Fruit fly (Drosophila melanogaster): ENCODE data around the gene GstT3.
"Not testable (repeated sequence)": the region's sequence is repeated elsewhere in the genome, so short reads cannot be mapped to it uniquely, and the experiment has no call there.

The GstT3 gene

DNA sequence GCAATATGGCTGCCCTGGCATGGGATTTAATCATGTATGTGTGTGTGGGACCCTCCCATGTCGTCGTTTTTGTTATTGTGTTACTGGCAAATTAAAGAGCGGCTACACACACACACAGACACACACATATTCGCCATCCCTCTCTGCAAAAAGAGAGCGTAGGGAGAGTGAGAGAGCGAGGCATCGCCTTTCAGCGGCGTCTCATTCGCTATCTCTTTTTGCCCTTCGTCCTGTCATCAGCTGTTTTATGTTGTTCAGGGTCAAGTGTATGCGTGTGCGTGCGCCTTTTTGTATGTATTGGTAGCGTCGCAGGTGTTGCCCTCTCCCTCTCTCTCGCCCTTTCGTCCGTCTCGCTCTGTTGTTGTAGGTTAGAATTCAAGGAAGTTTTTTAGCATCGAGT lies 30.4 kb upstream of the GstT3 start (continued):
- TF ChIP-seq Lpt (GFP tag; optimal IDR thresholded peaks at IDR 0.05) (no peak), esg (GFP tag; conservative IDR thresholded peaks at IDR 0.05) (no peak), Nf-YC (tag; optimal IDR thresholded peaks at IDR 0.05) (peak; percentile 29), abd-A (tag; optimal IDR thresholded peaks at IDR 0.05) (peak; percentile 82), CG7556 (GFP tag; optimal IDR thresholded peaks at IDR 0.05) (no peak), CG3847 (GFP tag; IDR thresholded peaks at IDR 0.05) (no peak), cg (GFP tag; optimal IDR thresholded peaks at IDR 0.05) (peak; percentile 63), Med (GFP tag) (peak; percentile 23), Fer2 (tag; optimal IDR thresholded peaks at IDR 0.05) (no peak), Dp (GFP tag; optimal IDR thresholded peaks at IDR 0.05) (no peak), gcm2 (GFP tag; optimal IDR thresholded peaks at IDR 0.05) (no peak), CG17802 (tag; optimal IDR thresholded peaks at IDR 0.05) (no peak), Bdp1 (GFP tag; optimal IDR thresholded peaks at IDR 0.05) (no peak), fru (optimal IDR thresholded peaks at IDR 0.05) (no peak), Adf1 (GFP tag; IDR thresholded peaks at IDR 0.05) (peak; percentile 61)

dm6 chrX:20446071-20446470 lies 21.2 kb upstream of the GstT3 start, which contains the start of gene CG42578:
CG42578 (plus strand) TSS chrX:20446371.
- not testable (repeated sequence) for TF ChIP-seq prd (optimal IDR thresholded peaks at IDR 0.05); prd (GFP tag; IDR thresholded peaks at IDR 0.05); CG10209 (GFP tag; optimal IDR thresholded peaks at IDR 0.05); CG12299 (tag; optimal IDR thresholded peaks at IDR 0.05)

DNA sequence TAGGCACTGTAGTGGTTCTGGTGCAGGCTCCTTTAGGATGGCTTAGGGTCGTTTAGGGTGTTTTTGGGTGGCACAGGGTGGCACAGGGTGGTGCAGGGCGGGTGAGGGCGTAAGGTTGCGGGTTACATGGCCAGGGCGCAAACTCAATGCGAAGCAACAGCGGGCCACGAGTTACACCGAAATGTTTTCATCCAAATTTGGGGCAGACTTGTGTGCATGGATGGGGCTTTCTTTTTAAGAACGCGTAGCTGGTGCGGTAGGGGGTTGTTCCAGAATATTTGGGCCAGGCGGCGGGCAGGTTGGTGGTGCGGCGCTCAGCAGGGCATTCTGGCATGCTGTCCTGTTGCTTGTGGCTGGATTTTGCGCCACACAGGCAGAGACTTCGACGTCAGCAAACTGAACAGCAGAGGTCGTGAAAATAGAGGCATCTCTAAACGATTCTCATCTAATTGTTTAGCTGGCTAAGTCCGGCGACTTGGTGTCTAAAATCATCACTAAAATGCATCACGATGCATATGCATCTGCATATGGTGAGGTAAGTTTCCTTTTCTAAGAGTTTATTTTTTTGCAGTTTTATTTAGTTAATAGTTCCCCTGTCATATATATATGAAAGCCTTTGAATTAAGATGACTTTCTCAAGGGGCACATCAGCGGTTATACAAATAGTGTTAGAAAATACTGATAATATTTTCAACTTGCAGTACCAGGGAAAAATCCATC lies 19.2 kb upstream of the GstT3 start:
- TF ChIP-seq Hmr (GFP tag; optimal IDR thresholded peaks at IDR 0.05) (peak; percentile 36), Sox102F (GFP tag; optimal IDR thresholded peaks at IDR 0.05) (no peak), CG3847 (GFP tag; IDR thresholded peaks at IDR 0.05) (no peak), en (GFP tag; optimal IDR thresholded peaks at IDR 0.05) (no peak), CG13424 (tag; optimal IDR thresholded peaks at IDR 0.05) (peak; percentile 18), CG6654 (GFP tag; optimal IDR thresholded peaks at IDR 0.05) (no peak), YL-1 (GFP tag; optimal IDR thresholded peaks at IDR 0.05) (no peak), CG33557 (GFP tag; optimal IDR thresholded peaks at IDR 0.05) (no peak), CG17359 (tag; optimal IDR thresholded peaks at IDR 0.05) (peak; percentile 3), Meics (GFP tag; optimal IDR thresholded peaks at IDR 0.05) (peak; percentile 48), gsb-n (tag; optimal IDR thresholded peaks at IDR 0.05) (no peak), hkb (optimal IDR thresholded peaks at IDR 0.05) (no peak), hkb (GFP tag; IDR thresholded peaks at IDR 0.05) (no peak), D19B (GFP tag; optimal IDR thresholded peaks at IDR 0.05) (no peak), CoRest (tag; optimal IDR thresholded peaks at IDR 0.05) (peak; percentile 1), CG4328 (GFP tag; optimal IDR thresholded peaks at IDR 0.05) (no peak), NfI (GFP tag; optimal IDR thresholded peaks at IDR 0.05) (peak; percentile 15), CG2116 (GFP tag; optimal IDR thresholded peaks at IDR 0.05) (no peak), Atf-2 (GFP tag; optimal IDR thresholded peaks at IDR 0.05) (no peak), sc (optimal IDR thresholded peaks at IDR 0.05) (no peak), sc (GFP tag; optimal IDR thresholded peaks at IDR 0.05) (no peak), CG13775 (GFP tag; optimal IDR thresholded peaks at IDR 0.05) (no peak), h (optimal IDR thresholded peaks at IDR 0.05) (no peak), CG3281 (GFP tag; optimal IDR thresholded peaks at IDR 0.05) (peak; percentile 29), CG11723 (GFP tag; optimal IDR thresholded peaks at IDR 0.05) (no peak), CG17186 (GFP tag; optimal IDR thresholded peaks at IDR 0.05) (no peak), ham (GFP tag; IDR thresholded peaks at IDR 0.05) (no peak), nom (GFP tag; optimal IDR thresholded peaks at IDR 0.05) (no peak), Eip74EF (GFP tag; optimal IDR thresholded peaks at IDR 0.05) (no peak), CG2678 (tag; optimal IDR thresholded peaks at IDR 0.05) (peak; percentile 57)

Data from whole organism, embryonic.